Fruit fly (Drosophila melanogaster) whole organism, embryonic: ENCODE results near the gene ATP8B.

ENCODE experiments used
- Blimp-1 ChIP-seq: fragments of 200-800 bp; sonication (Bioruptor generic); optimal IDR thresholded peaks from 3 replicates; lab custom pipeline; 2018; ENCODE audit warnings: missing biosample characterization, missing genetic modification characterization, mild to moderate bottlenecking, moderate library complexity, missing genetic modification reagents
- CG11085 ChIP-seq: fragments of 200-800 bp; sonication (Bioruptor generic); IDR thresholded peaks from 2 replicates; pipeline ENCODE4 v1.3.6; 2022; ENCODE audit warnings: missing biosample characterization, missing genetic modification characterization
- CG14965 ChIP-seq: fragments of 200-800 bp; sonication (Bioruptor generic); optimal IDR thresholded peaks from 2 replicates; lab custom pipeline; 2016; ENCODE audit warnings: missing biosample characterization, missing genetic modification characterization, borderline replicate concordance
- CG1603 ChIP-seq: fragments of 200-800 bp; sonication (Bioruptor generic); optimal IDR thresholded peaks from 2 replicates; lab custom pipeline; 2019; ENCODE audit warnings: missing biosample characterization, mild to moderate bottlenecking, missing genetic modification characterization, moderate library complexity
- CG17186 ChIP-seq: fragments of 200-800 bp; sonication (Bioruptor generic); optimal IDR thresholded peaks from 3 replicates; lab custom pipeline; 2017; ENCODE audit warnings: missing biosample characterization, missing genetic modification reagents, missing genetic modification characterization
- CG18011 ChIP-seq: fragments of 200-800 bp; sonication (Bioruptor generic); optimal IDR thresholded peaks from 2 replicates; lab custom pipeline; 2017; ENCODE audit warnings: missing biosample characterization, missing genetic modification characterization, mild to moderate bottlenecking, moderate library complexity, missing genotype
- CG2116 ChIP-seq: fragments of 200-800 bp; sonication (Bioruptor generic); optimal IDR thresholded peaks from 3 replicates; lab custom pipeline; 2018; ENCODE audit warnings: missing biosample characterization, mild to moderate bottlenecking, missing genetic modification characterization
- CG2120 ChIP-seq: fragments of 200-800 bp; sonication (Bioruptor generic); optimal IDR thresholded peaks from 3 replicates; lab custom pipeline; 2016; ENCODE audit warnings: missing biosample characterization, missing genetic modification characterization
- CG31224 ChIP-seq: fragments of 200-800 bp; sonication (Bioruptor generic); IDR thresholded peaks from 2 replicates; pipeline ENCODE4 v1.3.6; 2022; ENCODE audit warnings: missing biosample characterization, missing genetic modification characterization
- CG33213 ChIP-seq: fragments of 200-800 bp; sonication (Bioruptor generic); optimal IDR thresholded peaks from 3 replicates; lab custom pipeline; 2016; ENCODE audit warnings: missing biosample characterization, missing genetic modification characterization
- CG6813 ChIP-seq: fragments of 200-800 bp; sonication (Bioruptor generic); optimal IDR thresholded peaks from 2 replicates; lab custom pipeline; 2017; ENCODE audit warnings: missing biosample characterization, missing genetic modification characterization, mild to moderate bottlenecking, moderate library complexity, missing genetic modification reagents
- CG7786 ChIP-seq: fragments of 200-800 bp; sonication (Bioruptor generic); optimal IDR thresholded peaks from 2 replicates; lab custom pipeline; 2016; ENCODE audit warnings: missing biosample characterization, missing genetic modification characterization
- CG7839 ChIP-seq: fragments of 200-800 bp; sonication (Bioruptor generic); optimal IDR thresholded peaks from 3 replicates; lab custom pipeline; 2018; ENCODE audit warnings: missing biosample characterization, mild to moderate bottlenecking, missing genetic modification characterization, moderate library complexity
- CG9609 ChIP-seq: fragments of 200-800 bp; sonication (Bioruptor generic); optimal IDR thresholded peaks from 3 replicates; lab custom pipeline; 2016; ENCODE audit warnings: missing biosample characterization, missing genetic modification characterization
- Chrac-16 ChIP-seq: fragments of 200-800 bp; sonication (Bioruptor generic); optimal IDR thresholded peaks from 3 replicates; lab custom pipeline; 2016; ENCODE audit warnings: missing biosample characterization, missing genetic modification characterization
- Dad ChIP-seq: fragments of 200-800 bp; sonication (Bioruptor generic); optimal IDR thresholded peaks from 3 replicates; lab custom pipeline; 2016; ENCODE audit warnings: missing biosample characterization, missing genetic modification characterization
- Dbx ChIP-seq: fragments of 200-800 bp; sonication (Bioruptor generic); IDR thresholded peaks from 3 replicates; pipeline ENCODE4 v1.3.6; 2022; ENCODE audit warnings: missing biosample characterization, missing genetic modification characterization
- H2.0 ChIP-seq: fragments of 200-800 bp; sonication (Bioruptor generic); IDR thresholded peaks from 2 replicates; pipeline ENCODE4 v1.3.6; 2022; ENCODE audit warnings: missing biosample characterization, missing genetic modification characterization
- Lhr ChIP-seq: fragments of 200-800 bp; sonication (Bioruptor generic); optimal IDR thresholded peaks from 3 replicates; lab custom pipeline; 2017; ENCODE audit warnings: mild to moderate bottlenecking, missing biosample characterization, missing genetic modification reagents, missing genetic modification characterization
- Lpt ChIP-seq: fragments of >200 bp; optimal IDR thresholded peaks from 2 replicates; lab custom pipeline; 2018; ENCODE audit warnings: missing biosample characterization, missing genetic modification characterization
- Max ChIP-seq: fragments of 200-800 bp; sonication (Bioruptor generic); optimal IDR thresholded peaks from 2 replicates; lab custom pipeline; 2016; ENCODE audit warnings: missing biosample characterization, mild to moderate bottlenecking, missing genetic modification characterization
- NC2α ChIP-seq: fragments of 200-800 bp; sonication (Bioruptor generic); optimal IDR thresholded peaks from 2 replicates; lab custom pipeline; 2016; ENCODE audit warnings: missing biosample characterization, missing genetic modification characterization
- NfI ChIP-seq: fragments of 200-800 bp; sonication (Bioruptor generic); optimal IDR thresholded peaks from 3 replicates; lab custom pipeline; 2018; ENCODE audit warnings: missing biosample characterization, mild to moderate bottlenecking, missing genetic modification characterization, moderate library complexity
- PHDP ChIP-seq: fragments of 200-800 bp; sonication (Bioruptor generic); optimal IDR thresholded peaks from 3 replicates; lab custom pipeline; 2018; ENCODE audit warnings: missing biosample characterization, mild to moderate bottlenecking, missing genetic modification characterization, moderate library complexity
- Poxn ChIP-seq: fragments of 200-800 bp; sonication (Bioruptor generic); IDR thresholded peaks from 2 replicates; pipeline ENCODE4 v1.3.6; 2022; ENCODE audit warnings: missing biosample characterization, missing genetic modification characterization
- Rx ChIP-seq: fragments of 200-800 bp; sonication (Bioruptor generic); IDR thresholded peaks from 2 replicates; pipeline ENCODE4 v1.3.6; 2022; ENCODE audit warnings: missing biosample characterization, missing genetic modification characterization
- TFAM ChIP-seq: fragments of 200-800 bp; sonication (Bioruptor generic); optimal IDR thresholded peaks from 2 replicates; lab custom pipeline; 2017; ENCODE audit warnings: missing biosample characterization, missing genetic modification characterization, inconsistent platforms
- al ChIP-seq: fragments of 200-800 bp; sonication (Bioruptor generic); IDR thresholded peaks from 2 replicates; pipeline ENCODE4 v1.3.6; 2022; ENCODE audit warnings: missing biosample characterization, missing genetic modification characterization
- amos ChIP-seq: fragments of 200-800 bp; sonication (Bioruptor generic); IDR thresholded peaks from 2 replicates; pipeline ENCODE4 v1.3.6; 2022; ENCODE audit warnings: missing biosample characterization, missing genetic modification characterization; ENCODE audit not compliant: partially characterized antibody
- ato ChIP-seq: fragments of 200-800 bp; sonication (Bioruptor generic); IDR thresholded peaks from 2 replicates; pipeline ENCODE4 v1.3.6; 2022; ENCODE audit warnings: missing biosample characterization, missing genetic modification characterization; ENCODE audit not compliant: partially characterized antibody
- bcd ChIP-seq: fragments of 200-800 bp; sonication (Bioruptor generic); optimal IDR thresholded peaks from 2 replicates; lab custom pipeline; 2017; ENCODE audit warnings: missing biosample characterization, mild to moderate bottlenecking, missing genetic modification characterization
- bigmax ChIP-seq: fragments of 200-800 bp; sonication (Bioruptor generic); optimal IDR thresholded peaks from 2 replicates; lab custom pipeline; 2018; ENCODE audit warnings: missing biosample characterization, mild to moderate bottlenecking, missing genetic modification characterization
- br ChIP-seq: fragments of >200 bp; optimal IDR thresholded peaks from 2 replicates; lab custom pipeline; 2017
- bsh ChIP-seq, 2 experiments: fragments of 200-800 bp; sonication (Bioruptor generic); optimal IDR thresholded peaks; 2 replicates each; lab custom pipeline; 2017 to 2018; ENCODE audit warnings: mild to moderate bottlenecking in 2 of 2, missing biosample characterization in 2 of 2, missing genetic modification characterization in 2 of 2, moderate library complexity in 1 of 2
- cad ChIP-seq: fragments of >200 bp; optimal IDR thresholded peaks from 2 replicates; lab custom pipeline; 2017; ENCODE audit warnings: missing biosample characterization, missing genetic modification characterization
- chn ChIP-seq: fragments of 200-800 bp; sonication (Bioruptor generic); optimal IDR thresholded peaks from 2 replicates; lab custom pipeline; 2016; ENCODE audit warnings: missing biosample characterization, missing genetic modification characterization
- esg ChIP-seq: fragments of 200-800 bp; sonication (Bioruptor generic); conservative IDR thresholded peaks from 2 replicates; pipeline ENCODE4 v1.3.6; 2022; ENCODE audit warnings: missing biosample characterization, missing genetic modification characterization
- fu2 ChIP-seq: fragments of 200-800 bp; sonication (Bioruptor generic); optimal IDR thresholded peaks from 2 replicates; lab custom pipeline; 2016; ENCODE audit warnings: missing biosample characterization, missing genetic modification characterization
- hth ChIP-seq: fragments of >200 bp; optimal IDR thresholded peaks from 2 replicates; lab custom pipeline; 2017; ENCODE audit warnings: inconsistent platforms
- mirr ChIP-seq: fragments of 200-800 bp; sonication (Bioruptor generic); optimal IDR thresholded peaks from 3 replicates; lab custom pipeline; 2018; ENCODE audit warnings: missing biosample characterization, mild to moderate bottlenecking, missing genetic modification characterization
- nau ChIP-seq: fragments of 200-800 bp; sonication (Bioruptor generic); optimal IDR thresholded peaks from 3 replicates; lab custom pipeline; 2017; ENCODE audit warnings: missing biosample characterization, mild to moderate bottlenecking, missing genetic modification characterization, missing genetic modification reagents
- otp ChIP-seq: fragments of 200-800 bp; sonication (Bioruptor generic); IDR thresholded peaks from 3 replicates; pipeline ENCODE4, ENCODE4 v1.3.6; 2022; ENCODE audit warnings: missing biosample characterization, missing genetic modification characterization
- peb ChIP-seq: fragments of 200-800 bp; sonication (Bioruptor generic); IDR thresholded peaks from 2 replicates; pipeline ENCODE4 v1.3.6; 2022; ENCODE audit warnings: missing biosample characterization, missing genetic modification characterization
- phol ChIP-seq: fragments of 200-800 bp; sonication (Bioruptor generic); optimal IDR thresholded peaks from 3 replicates; lab custom pipeline; 2018; ENCODE audit warnings: missing biosample characterization, mild to moderate bottlenecking, missing genetic modification characterization, moderate library complexity
- schlank ChIP-seq: fragments of 200-800 bp; sonication (Bioruptor generic); optimal IDR thresholded peaks from 2 replicates; lab custom pipeline; 2018; ENCODE audit warnings: missing biosample characterization, mild to moderate bottlenecking, missing genetic modification characterization
- sim ChIP-seq: fragments of 200-800 bp; sonication (Bioruptor generic); IDR thresholded peaks from 2 replicates; pipeline ENCODE4 v1.3.6; 2022; ENCODE audit warnings: missing biosample characterization, missing genetic modification characterization
- sima ChIP-seq: fragments of 200-800 bp; sonication (Bioruptor generic); optimal IDR thresholded peaks from 2 replicates; lab custom pipeline; 2016; ENCODE audit warnings: missing biosample characterization, missing genetic modification characterization
- sqz ChIP-seq: fragments of 200-800 bp; sonication (Bioruptor generic); optimal IDR thresholded peaks from 3 replicates; lab custom pipeline; 2018; ENCODE audit warnings: missing biosample characterization, mild to moderate bottlenecking, missing genetic modification characterization
- tap ChIP-seq: fragments of 200-800 bp; optimal IDR thresholded peaks from 3 replicates; lab custom pipeline; 2019; ENCODE audit warnings: missing biosample characterization, mild to moderate bottlenecking, missing genetic modification characterization, moderate library complexity
- tgo ChIP-seq: fragments of 200-800 bp; sonication (Bioruptor generic); IDR thresholded peaks from 3 replicates; pipeline ENCODE4 v1.3.6; 2022; ENCODE audit warnings: missing biosample characterization, missing genetic modification characterization
- tin ChIP-seq: fragments of 200-800 bp; sonication (Bioruptor generic); optimal IDR thresholded peaks from 3 replicates; lab custom pipeline; 2016; ENCODE audit warnings: missing biosample characterization, missing genetic modification characterization
- twi ChIP-seq: fragments of 200-800 bp; optimal IDR thresholded peaks from 2 replicates; lab custom pipeline; 2019; ENCODE audit warnings: missing biosample characterization, mild to moderate bottlenecking, missing genetic modification characterization, moderate library complexity

Gene ATP8B

dm6 chr3R:12078961-12079360 lies 11.5 kb downstream of the ATP8B start (continued):
- peak; percentile 24 for TF ChIP-seq CG18011 (GFP tag; lab: Kevin White, UChicago)
- TF ChIP-seq TFAM: no peak
- TF ChIP-seq bsh (GFP tag; optimal IDR thresholded peaks at IDR 0.05; lab: Kevin White, UChicago): no peak
- TF ChIP-seq phol: no peak
- TF ChIP-seq CG1603: no peak
- TF ChIP-seq otp (GFP tag; lab: Robert Waterston, UW): peak; percentile 69; the same call in 2 of the 3 replicates
- peak; percentile 46; the same call in 1 of the 2 replicates for TF ChIP-seq peb (GFP tag; lab: Robert Waterston, UW)
- no peak for TF ChIP-seq NC2α
- TF ChIP-seq CG14965 (GFP tag; lab: Kevin White, UChicago): no peak
- TF ChIP-seq nau (GFP tag; lab: Kevin White, UChicago): peak; percentile 36
- no peak for TF ChIP-seq sim (GFP tag; lab: Robert Waterston, UW)
- TF ChIP-seq tin: peak; percentile 53
- TF ChIP-seq CG2116: no peak
- TF ChIP-seq br: no peak
- peak; percentile 59 for TF ChIP-seq Rx (GFP tag; lab: Robert Waterston, UW)
- TF ChIP-seq PHDP: no peak
- TF ChIP-seq Dad: no peak
- TF ChIP-seq CG31224: peak; percentile 62
- no peak for TF ChIP-seq Lpt (GFP tag; lab: Kevin White, UChicago)
- TF ChIP-seq chn: no peak
- TF ChIP-seq Dbx (GFP tag; lab: Robert Waterston, UW): peak; percentile 83
- no peak for TF ChIP-seq sima (GFP tag; lab: Kevin White, UChicago)
- TF ChIP-seq CG2120: peak; percentile 61
- no peak for TF ChIP-seq sqz
- TF ChIP-seq CG7839 (tag; lab: Kevin White, UChicago): peak; percentile 86
- TF ChIP-seq CG9609 (GFP tag; lab: Kevin White, UChicago): no peak
- TF ChIP-seq CG33213 (GFP tag; lab: Kevin White, UChicago): no peak
- no peak for TF ChIP-seq twi (tag; lab: Kevin White, UChicago)
- no peak for TF ChIP-seq fu2 (GFP tag; lab: Kevin White, UChicago)
- no peak for TF ChIP-seq cad (GFP tag; lab: Kevin White, UChicago)
- TF ChIP-seq mirr (GFP tag; lab: Kevin White, UChicago): no peak
- TF ChIP-seq hth (lab: Kevin White, UChicago): no peak
- peak; percentile 72 for TF ChIP-seq tap (tag; lab: Kevin White, UChicago)
- TF ChIP-seq esg (GFP tag; lab: Robert Waterston, UW): peak; percentile 74
- no peak for TF ChIP-seq amos
- no peak for TF ChIP-seq bigmax (GFP tag; lab: Kevin White, UChicago)
- peak; percentile 86 for TF ChIP-seq tgo (GFP tag; lab: Robert Waterston, UW)
- TF ChIP-seq CG7786: no peak
- TF ChIP-seq al: peak; percentile 57; the same call in 1 of the 2 replicates
- TF ChIP-seq Lhr (GFP tag; lab: Kevin White, UChicago): no peak
- peak; percentile 27; the same call in 1 of the 2 replicates for TF ChIP-seq Poxn (GFP tag; lab: Robert Waterston, UW)
- TF ChIP-seq CG6813: peak; percentile 65
- TF ChIP-seq Chrac-16 (GFP tag; lab: Kevin White, UChicago): peak; percentile 20
- TF ChIP-seq NfI (GFP tag; lab: Kevin White, UChicago): peak; percentile 74
- TF ChIP-seq Max (GFP tag; lab: Kevin White, UChicago): peak; percentile 15
- TF ChIP-seq CG11085: peak; percentile 81
- peak; percentile 72 for TF ChIP-seq Blimp-1
- TF ChIP-seq CG17186: no peak
- TF ChIP-seq H2.0 (GFP tag; lab: Robert Waterston, UW): peak; percentile 80
- TF ChIP-seq schlank: peak; percentile 39
- peak; percentile 63 for TF ChIP-seq bcd
- TF ChIP-seq ato (GFP tag; lab: Robert Waterston, UW): no peak
